Worm (Caenorhabditis elegans): ENCODE results near the gene nlp-101.

DNA sequence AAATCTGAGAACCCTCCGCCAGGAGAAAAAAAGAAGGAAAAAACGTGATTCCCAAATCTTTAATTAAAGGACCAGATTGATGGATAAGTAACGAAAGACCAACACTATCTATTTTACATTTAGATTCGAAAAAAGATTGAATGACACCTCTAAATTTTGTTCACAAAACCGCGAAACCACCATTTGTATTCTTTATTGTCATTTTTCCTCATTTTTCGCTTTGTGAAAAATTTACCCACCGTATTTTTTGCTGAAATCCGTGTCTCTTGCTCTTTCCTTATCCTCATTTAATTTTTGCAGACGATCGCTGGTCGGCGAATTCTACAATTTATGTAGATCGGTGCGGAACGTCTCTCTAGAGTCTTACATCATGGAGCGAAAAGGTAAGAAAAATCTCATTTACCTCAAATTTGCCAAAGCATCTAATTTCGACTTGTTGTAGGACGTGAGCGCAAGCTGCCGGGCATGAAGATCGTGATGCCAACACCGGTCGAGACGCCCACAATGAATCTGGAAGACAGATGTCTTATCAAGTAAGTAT is 22.2 kb upstream of the nlp-101 start, which contains the start of the genes sek-1 and R03G5.6:
- TF ChIP-seq zag-1 (tag; optimal IDR thresholded peaks at IDR 0.05): no peak
- TF ChIP-seq nhr-11 (tag; optimal IDR thresholded peaks at IDR 0.05): no peak
- TF ChIP-seq sup-37 (GFP tag; optimal IDR thresholded peaks at IDR 0.05): no peak
- no peak for TF ChIP-seq ama-1 (optimal IDR thresholded peaks at IDR 0.05)
- TF ChIP-seq sox-4 (tag; optimal IDR thresholded peaks at IDR 0.05): no peak
- no peak for TF ChIP-seq aly-2 (tag; optimal IDR thresholded peaks at IDR 0.05)
- TF ChIP-seq dpl-1 (GFP tag; optimal IDR thresholded peaks at IDR 0.05): no peak
- no peak for TF ChIP-seq fos-1 (tag; optimal IDR thresholded peaks at IDR 0.05)
- TF ChIP-seq pag-3 (tag; optimal IDR thresholded peaks at IDR 0.05; ENCODE audit: borderline replicate concordance, insufficient read depth): no peak

Data from whole organism, L1 larva.